Worm (Caenorhabditis elegans): ENCODE data around the gene evl-20.

DNA sequence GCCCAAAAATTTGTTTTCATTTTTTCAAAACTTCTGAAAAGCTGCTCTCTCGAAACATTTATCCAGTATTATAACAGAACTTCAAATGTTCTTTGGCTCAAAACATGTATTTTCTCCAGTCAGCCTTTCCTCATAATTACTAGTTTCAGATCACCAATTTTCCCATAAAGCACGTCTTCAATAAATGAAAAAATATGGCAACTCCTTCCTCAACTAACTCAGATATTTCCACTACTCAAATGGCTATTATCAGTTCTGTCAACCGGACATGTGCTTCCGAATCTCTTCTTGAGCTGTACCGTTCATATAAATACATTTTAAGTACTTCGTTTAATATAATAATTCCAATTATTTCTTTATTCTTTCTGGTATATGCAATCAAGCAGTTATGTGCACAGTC, 36.6 kb upstream of the evl-20 start, which contains the start of gene sra-13:
- TF ChIP-seq W03F9.2 (tag; optimal IDR thresholded peaks at IDR 0.05): no peak
- no peak for TF ChIP-seq him-1 (tag; optimal IDR thresholded peaks at IDR 0.05)
